Worm (Caenorhabditis elegans) whole organism, midembryonic: ENCODE results near the gene dos-3.

Experiments used
- cog-1 ChIP-seq: sonication (generic microtip); optimal IDR thresholded peaks from 2 replicates; lab custom pipeline; 2016; ENCODE audit warnings: missing genetic modification characterization, missing compliant biosample characterization
- flt-1 ChIP-seq: fragments of 200-800 bp; sonication (Bioruptor generic); IDR thresholded peaks from 2 replicates; pipeline ENCODE4 v1.3.6; 2022; ENCODE audit warnings: missing genetic modification characterization, missing compliant biosample characterization
- ztf-23 ChIP-seq: fragments of 200-800 bp; sonication (Bioruptor generic); IDR thresholded peaks from 2 replicates; pipeline ENCODE4 v1.3.6; 2022; ENCODE audit warnings: missing genetic modification reagents, missing genetic modification characterization, missing compliant biosample characterization

DNA sequence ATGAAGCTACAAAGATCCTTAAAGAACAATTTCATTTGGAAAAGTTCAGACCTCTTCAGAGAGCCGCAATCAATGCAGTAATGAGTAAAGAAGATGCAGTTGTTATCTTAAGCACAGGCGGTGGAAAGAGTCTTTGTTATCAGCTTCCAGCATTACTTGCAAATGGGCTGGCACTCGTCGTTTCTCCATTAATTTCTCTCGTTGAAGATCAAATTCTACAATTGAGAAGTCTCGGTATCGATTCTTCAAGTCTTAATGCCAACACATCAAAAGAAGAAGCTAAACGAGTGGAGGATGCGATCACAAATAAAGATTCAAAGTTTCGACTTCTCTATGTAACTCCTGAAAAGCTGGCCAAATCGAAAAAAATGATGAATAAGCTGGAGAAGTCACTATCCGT lies 17.5 kb upstream of the dos-3 start:
- TF ChIP-seq cog-1 (tag; lab: Kevin White, UChicago) = no peak
- TF ChIP-seq flt-1 = no peak
- no peak for TF ChIP-seq ztf-23
